Worm (Caenorhabditis elegans) whole organism, young adult: ENCODE measurements around the gene ant-1.4.

Source experiments
- C06A6.2 ChIP-seq: fragments of 200-800 bp; sonication (Bioruptor generic); conservative IDR thresholded peaks from 2 replicates; pipeline ENCODE4 v1.3.6; 2022; ENCODE audit warnings: missing genetic modification characterization, missing compliant biosample characterization
- C17E4.6 ChIP-seq: fragments of 200-800 bp; sonication (Bioruptor generic); IDR thresholded peaks from 2 replicates; pipeline ENCODE4 v1.3.6; 2022; ENCODE audit warnings: missing genetic modification reagents, missing genetic modification characterization, missing compliant biosample characterization
- F22D6.2 ChIP-seq: sonication (generic microtip); optimal IDR thresholded peaks from 2 replicates; lab custom pipeline; 2016; ENCODE audit warnings: mild to moderate bottlenecking, missing genetic modification characterization, missing compliant biosample characterization
- F33H1.4 ChIP-seq: fragments of 200-800 bp; sonication (Bioruptor generic); IDR thresholded peaks from 2 replicates; pipeline ENCODE4 v1.3.6; 2022; ENCODE audit warnings: missing genetic modification reagents, missing genetic modification characterization, missing compliant biosample characterization
- F52B5.7 ChIP-seq: sonication (generic microtip); optimal IDR thresholded peaks from 2 replicates; lab custom pipeline; 2016; ENCODE audit warnings: mild to moderate bottlenecking, missing genetic modification characterization, missing compliant biosample characterization
- F55B11.4 ChIP-seq: sonication (generic microtip); optimal IDR thresholded peaks from 2 replicates; lab custom pipeline; 2016; ENCODE audit warnings: missing compliant biosample characterization, missing genetic modification characterization, borderline replicate concordance; ENCODE audit not compliant: insufficient read depth
- K12H6.12 ChIP-seq: fragments of 200-800 bp; sonication (Bioruptor generic); optimal IDR thresholded peaks from 2 replicates; lab custom pipeline; 2018; ENCODE audit warnings: mild to moderate bottlenecking, missing genetic modification characterization, missing compliant biosample characterization
- T26A5.8 ChIP-seq: sonication (generic microtip); optimal IDR thresholded peaks from 2 replicates; lab custom pipeline; 2016; ENCODE audit warnings: missing genetic modification characterization, missing compliant biosample characterization
- Y67H2A.10 ChIP-seq: fragments of 200-800 bp; sonication (Bioruptor generic); conservative IDR thresholded peaks from 2 replicates; pipeline ENCODE4 v1.3.6; 2022; ENCODE audit warnings: missing genetic modification reagents, missing genetic modification characterization, missing compliant biosample characterization
- Y79H2A.3 ChIP-seq: fragments of 200-800 bp; sonication (Bioruptor generic); conservative IDR thresholded peaks from 2 replicates; pipeline ENCODE4 v1.3.6; 2022; ENCODE audit warnings: missing genetic modification reagents, missing genetic modification characterization, missing compliant biosample characterization
- attf-3 ChIP-seq: fragments of 200-800 bp; sonication (Bioruptor generic); conservative IDR thresholded peaks from 2 replicates; pipeline ENCODE4 v1.3.6; 2022; ENCODE audit warnings: missing genetic modification reagents, missing genetic modification characterization, missing compliant biosample characterization
- bed-1 ChIP-seq: fragments of 200-800 bp; sonication (Bioruptor generic); IDR thresholded peaks from 2 replicates; pipeline ENCODE4 v1.3.6; 2022; ENCODE audit warnings: missing genetic modification reagents, missing genetic modification characterization, missing compliant biosample characterization
- bed-2 ChIP-seq: fragments of 200-800 bp; sonication (Bioruptor generic); IDR thresholded peaks from 2 replicates; pipeline ENCODE4 v1.3.6; 2022; ENCODE audit warnings: missing genetic modification reagents, missing genetic modification characterization, missing compliant biosample characterization
- cebp-2 ChIP-seq: fragments of 200-800 bp; sonication (Bioruptor generic); IDR thresholded peaks from 2 replicates; pipeline ENCODE4 v1.3.6; 2022; ENCODE audit warnings: missing genetic modification characterization, missing compliant biosample characterization
- ceh-100 ChIP-seq: fragments of 200-800 bp; sonication (Bioruptor generic); IDR thresholded peaks from 2 replicates; pipeline ENCODE4 v1.3.6; 2022; ENCODE audit warnings: missing genetic modification reagents, missing genetic modification characterization, missing compliant biosample characterization
- ceh-79 ChIP-seq: sonication (generic microtip); optimal IDR thresholded peaks from 2 replicates; lab custom pipeline; 2017; ENCODE audit warnings: mild to moderate bottlenecking, missing genetic modification characterization, missing compliant biosample characterization
- die-1 ChIP-seq: sonication (generic microtip); optimal IDR thresholded peaks from 2 replicates; lab custom pipeline; 2016; ENCODE audit warnings: missing genotype, mild to moderate bottlenecking, missing genetic modification characterization, missing compliant biosample characterization
- efl-1 ChIP-seq: fragments of 150-350 bp; optimal IDR thresholded peaks from 2 replicates; lab custom pipeline; 2014; ENCODE audit warnings: missing biosample characterization, missing genetic modification reagents, missing genetic modification characterization
- egl-44 ChIP-seq: fragments of 200-800 bp; sonication (Bioruptor generic); IDR thresholded peaks from 2 replicates; pipeline ENCODE4 v1.3.6; 2022; ENCODE audit warnings: missing genetic modification reagents, missing genetic modification characterization, missing compliant biosample characterization
- egrh-3 ChIP-seq: fragments of 200-800 bp; sonication (Bioruptor generic); IDR thresholded peaks from 2 replicates; pipeline ENCODE4 v1.3.6; 2022; ENCODE audit warnings: missing genetic modification reagents, missing genetic modification characterization, missing compliant biosample characterization
- ets-4 ChIP-seq: fragments of 200-800 bp; sonication (Bioruptor generic); optimal IDR thresholded peaks from 2 replicates; lab custom pipeline; 2018; ENCODE audit warnings: mild to moderate bottlenecking, missing genetic modification characterization, missing compliant biosample characterization
- him-1 ChIP-seq: sonication (generic microtip); optimal IDR thresholded peaks from 2 replicates; lab custom pipeline; 2016; ENCODE audit warnings: missing genotype, missing genetic modification reagents, missing genetic modification characterization, missing compliant biosample characterization
- hmg-20 ChIP-seq: fragments of 200-800 bp; sonication (Bioruptor generic); IDR thresholded peaks from 2 replicates; pipeline ENCODE4 v1.3.6; 2022; ENCODE audit warnings: missing genetic modification reagents, missing genetic modification characterization, missing compliant biosample characterization
- hrde-1 ChIP-seq: sonication (generic microtip); optimal IDR thresholded peaks from 2 replicates; lab custom pipeline; 2016; ENCODE audit warnings: missing genetic modification characterization, mild to moderate bottlenecking, missing compliant biosample characterization, moderate library complexity, missing genotype, missing genetic modification reagents, borderline replicate concordance
- let-526 ChIP-seq: fragments of 200-800 bp; sonication (Bioruptor generic); IDR thresholded peaks from 2 replicates; pipeline ENCODE4 v1.3.6; 2022; ENCODE audit warnings: missing genetic modification reagents, missing genetic modification characterization, missing compliant biosample characterization
- lin-26 ChIP-seq: fragments of 200-800 bp; sonication (Bioruptor generic); IDR thresholded peaks from 2 replicates; pipeline ENCODE4 v1.3.6; 2022; ENCODE audit warnings: missing genetic modification reagents, missing genetic modification characterization, missing compliant biosample characterization
- lir-1 ChIP-seq: fragments of 200-800 bp; sonication (Bioruptor generic); conservative IDR thresholded peaks from 2 replicates; pipeline ENCODE4 v1.3.6; 2022; ENCODE audit warnings: missing genetic modification reagents, missing genetic modification characterization, missing compliant biosample characterization
- lsl-1 ChIP-seq: fragments of 200-800 bp; sonication (Bioruptor generic); optimal IDR thresholded peaks from 2 replicates; lab custom pipeline; 2018; ENCODE audit warnings: mild to moderate bottlenecking, missing genetic modification characterization, moderate library complexity, missing compliant biosample characterization
- lsy-27 ChIP-seq: sonication (generic microtip); optimal IDR thresholded peaks from 2 replicates; lab custom pipeline; 2017; ENCODE audit warnings: missing genetic modification characterization, mild to moderate bottlenecking, missing compliant biosample characterization, antibody characterized with exemption, missing genotype, borderline replicate concordance; ENCODE audit not compliant: insufficient read depth
- madf-3 ChIP-seq: fragments of 200-800 bp; sonication (Bioruptor generic); IDR thresholded peaks from 2 replicates; pipeline ENCODE4 v1.3.6; 2022; ENCODE audit warnings: missing genetic modification reagents, missing genetic modification characterization, missing compliant biosample characterization
- mel-28 ChIP-seq: sonication (generic microtip); optimal IDR thresholded peaks from 2 replicates; lab custom pipeline; 2016; ENCODE audit warnings: borderline replicate concordance, mild to moderate bottlenecking, missing genetic modification characterization, missing compliant biosample characterization
- mxl-1 ChIP-seq: sonication (generic microtip); optimal IDR thresholded peaks from 2 replicates; lab custom pipeline; 2016; ENCODE audit warnings: missing genetic modification characterization, missing compliant biosample characterization
- nfya-1 ChIP-seq: sonication (generic microtip); optimal IDR thresholded peaks from 2 replicates; lab custom pipeline; 2017; ENCODE audit warnings: antibody characterized with exemption, missing compliant biosample characterization, missing genetic modification characterization, borderline replicate concordance; ENCODE audit not compliant: insufficient read depth
- nhr-27 ChIP-seq: fragments of 200-800 bp; sonication (Bioruptor generic); optimal IDR thresholded peaks from 2 replicates; lab custom pipeline; 2018; ENCODE audit warnings: mild to moderate bottlenecking, missing genetic modification characterization, moderate library complexity, missing compliant biosample characterization
- nhr-80 ChIP-seq: sonication (generic microtip); optimal IDR thresholded peaks from 2 replicates; lab custom pipeline; 2016; ENCODE audit warnings: missing genetic modification characterization, missing compliant biosample characterization
- pbrm-1 ChIP-seq: fragments of 200-800 bp; sonication (Bioruptor generic); IDR thresholded peaks from 2 replicates; pipeline ENCODE4 v1.3.6; 2022; ENCODE audit warnings: missing genetic modification reagents, missing genetic modification characterization, missing compliant biosample characterization
- repo-1 ChIP-seq: sonication (generic microtip); optimal IDR thresholded peaks from 2 replicates; lab custom pipeline; 2017; ENCODE audit warnings: mild to moderate bottlenecking, missing genetic modification characterization, missing compliant biosample characterization
- rpc-1 ChIP-seq, 2 experiments: fragments of 150-350 bp in 1 of 2; sonication (generic microtip) in 1 of 2; optimal IDR thresholded peaks; 2 replicates each; lab custom pipeline; 2014 to 2018; ENCODE audit warnings: missing biosample characterization in 1 of 2, missing genetic modification characterization in 1 of 2, missing genetic modification reagents in 1 of 2, missing genotype in 1 of 2
- sdz-38 ChIP-seq: sonication (generic microtip); optimal IDR thresholded peaks from 2 replicates; lab custom pipeline; 2016; ENCODE audit warnings: missing genotype, missing genetic modification characterization, missing compliant biosample characterization
- snpc-1.3 ChIP-seq: sonication (generic microtip); optimal IDR thresholded peaks from 2 replicates; lab custom pipeline; 2017; ENCODE audit warnings: missing genetic modification characterization, mild to moderate bottlenecking, missing compliant biosample characterization, antibody characterized with exemption, moderate library complexity, missing genotype, missing genetic modification reagents; ENCODE audit not compliant: insufficient read depth
- snpc-3.4 ChIP-seq: sonication (generic microtip); optimal IDR thresholded peaks from 2 replicates; lab custom pipeline; 2017; ENCODE audit warnings: missing genetic modification characterization, mild to moderate bottlenecking, missing compliant biosample characterization, antibody characterized with exemption, moderate library complexity, missing genotype, missing genetic modification reagents
- snpc-4 ChIP-seq, 5 experiments: fragments of 150-350 bp in 1 of 5; sonication (generic microtip) in 4 of 5; optimal IDR thresholded peaks; 2 replicates each; lab custom pipeline; 2014 to 2018; ENCODE audit warnings: missing genetic modification characterization in 5 of 5, missing biosample characterization in 3 of 5, antibody characterized with exemption in 2 of 5, mild to moderate bottlenecking in 2 of 5, missing compliant biosample characterization in 2 of 5, missing genotype in 2 of 5, moderate library complexity in 2 of 5, missing genetic modification reagents in 1 of 5
- sptf-2 ChIP-seq: fragments of 200-800 bp; sonication (Bioruptor generic); optimal IDR thresholded peaks from 2 replicates; lab custom pipeline; 2018; ENCODE audit warnings: mild to moderate bottlenecking, missing genetic modification characterization, missing compliant biosample characterization
- tbx-9 ChIP-seq: sonication (generic microtip); optimal IDR thresholded peaks from 2 replicates; lab custom pipeline; 2016; ENCODE audit warnings: borderline replicate concordance, missing genetic modification characterization, inconsistent platforms, missing compliant biosample characterization
- tlf-1 ChIP-seq: fragments of 200-800 bp; sonication (Bioruptor generic); optimal IDR thresholded peaks from 2 replicates; lab custom pipeline; 2018; ENCODE audit warnings: mild to moderate bottlenecking, missing genetic modification characterization, missing compliant biosample characterization
- xnd-1 ChIP-seq: sonication (generic microtip); optimal IDR thresholded peaks from 2 replicates; lab custom pipeline; 2016; ENCODE audit warnings: missing genotype, missing genetic modification reagents, missing genetic modification characterization, missing compliant biosample characterization
- ztf-18 ChIP-seq: sonication (generic microtip); optimal IDR thresholded peaks from 2 replicates; lab custom pipeline; 2016; ENCODE audit warnings: missing genotype, mild to moderate bottlenecking, missing genetic modification characterization, missing compliant biosample characterization

The ant-1.4 gene

DNA sequence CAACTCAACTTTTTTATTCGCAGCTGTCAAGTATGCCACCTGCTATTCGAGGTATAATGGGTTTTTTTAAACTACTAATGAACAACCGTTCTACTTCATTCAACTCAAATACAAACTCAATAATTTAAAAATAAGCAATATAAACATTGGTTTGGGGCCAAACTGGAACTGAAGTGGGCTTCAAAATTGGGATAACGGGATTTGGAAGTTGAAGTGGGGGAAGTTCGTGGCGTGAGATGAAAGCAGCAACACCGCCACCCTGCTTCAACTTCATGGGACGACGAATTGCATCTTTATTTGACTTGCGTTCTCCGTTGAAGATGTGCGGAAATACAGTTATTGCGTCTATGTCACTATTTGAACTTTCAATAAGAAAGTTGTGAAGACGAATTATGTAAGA, 18.4 kb upstream of the ant-1.4 start (continued):
- TF ChIP-seq hrde-1 (tag; lab: Kevin White, UChicago), result no peak
- no peak for TF ChIP-seq Y67H2A.10
- no peak for TF ChIP-seq cebp-2 (GFP tag; lab: Robert Waterston, UW)
- TF ChIP-seq sptf-2 (GFP tag; lab: Kevin White, UChicago), result no peak
- no peak for TF ChIP-seq snpc-4 (GFP tag; optimal IDR thresholded peaks at IDR 0.05; lab: Kevin White, UChicago)
- no peak for TF ChIP-seq snpc-4 (tag; optimal IDR thresholded peaks at IDR 0.05; lab: Kevin White, UChicago)
- TF ChIP-seq T26A5.8, result no peak
- no peak for TF ChIP-seq K12H6.12 (tag; lab: Kevin White, UChicago)
- no peak for TF ChIP-seq tlf-1 (GFP tag; lab: Kevin White, UChicago)
- TF ChIP-seq C06A6.2 (GFP tag; lab: Robert Waterston, UW), result no peak
- no peak for TF ChIP-seq him-1 (tag; lab: Kevin White, UChicago)
- TF ChIP-seq die-1 (tag; lab: Kevin White, UChicago), result no peak
- TF ChIP-seq ceh-79, result no peak
- no peak for TF ChIP-seq bed-2 (GFP tag; lab: Robert Waterston, UW)
- TF ChIP-seq F55B11.4 (tag; lab: Kevin White, UChicago), result no peak
- no peak for TF ChIP-seq snpc-3.4
- TF ChIP-seq efl-1 (GFP tag; lab: Kevin White, UChicago), result no peak
- no peak for TF ChIP-seq F22D6.2 (tag; lab: Kevin White, UChicago)
- no peak for TF ChIP-seq lir-1
- TF ChIP-seq ets-4 (GFP tag; lab: Kevin White, UChicago), result no peak
- no peak for TF ChIP-seq nfya-1 (tag; lab: Kevin White, UChicago)
- no peak for TF ChIP-seq rpc-1 (optimal IDR thresholded peaks at IDR 0.05; lab: Kevin White, UChicago)
- TF ChIP-seq rpc-1 (tag; optimal IDR thresholded peaks at IDR 0.05; lab: Kevin White, UChicago), result no peak
- no peak for TF ChIP-seq lsl-1 (GFP tag; lab: Kevin White, UChicago)
- no peak for TF ChIP-seq egrh-3 (GFP tag; lab: Robert Waterston, UW)
- TF ChIP-seq lin-26, result no peak
- no peak for TF ChIP-seq nhr-80
- no peak for TF ChIP-seq snpc-1.3
- no peak for TF ChIP-seq nhr-27
- TF ChIP-seq madf-3 (GFP tag; lab: Robert Waterston, UW), result no peak
- TF ChIP-seq C17E4.6 (GFP tag; lab: Robert Waterston, UW), result no peak
- TF ChIP-seq bed-1 (GFP tag; lab: Robert Waterston, UW), result no peak
- TF ChIP-seq pbrm-1 (GFP tag; lab: Robert Waterston, UW), result no peak
- TF ChIP-seq Y79H2A.3 (GFP tag; lab: Robert Waterston, UW), result no peak
- peak; percentile 21 for TF ChIP-seq repo-1 (tag; lab: Kevin White, UChicago)
- TF ChIP-seq xnd-1, result no peak
- TF ChIP-seq attf-3 (GFP tag; lab: Robert Waterston, UW), result no peak
- no peak for TF ChIP-seq F33H1.4 (GFP tag; lab: Robert Waterston, UW)
- no peak for TF ChIP-seq sdz-38 (tag; lab: Kevin White, UChicago)
- TF ChIP-seq hmg-20 (GFP tag; lab: Robert Waterston, UW), result no peak

DNA sequence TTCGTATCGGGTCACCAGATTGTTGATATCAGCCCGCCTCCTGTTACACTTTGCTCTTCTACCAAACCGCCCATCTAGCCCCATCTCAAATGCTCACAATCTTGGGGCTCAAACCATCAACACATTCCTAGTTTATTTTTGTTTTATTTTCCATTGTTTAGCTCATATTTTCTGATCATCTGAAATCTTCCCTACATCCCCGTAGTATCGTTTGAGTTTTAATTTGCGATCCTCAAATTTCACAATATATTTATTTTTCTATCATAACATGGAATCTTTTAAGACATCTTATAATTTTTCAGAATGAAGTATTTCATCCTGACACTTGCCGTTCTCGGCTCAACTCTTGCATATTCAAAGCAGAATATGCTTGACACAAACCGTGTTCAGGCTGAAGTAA, 16.8 kb upstream of the ant-1.4 start, which contains the start of gene spp-10:
spp-10 (plus strand) TSS at position 301 of the 400 bp plus-strand sequence.
- no peak for TF ChIP-seq egl-44
- no peak for TF ChIP-seq ceh-100 (GFP tag; lab: Robert Waterston, UW)
- TF ChIP-seq bed-1 (GFP tag; lab: Robert Waterston, UW), result no peak
- no peak for TF ChIP-seq pbrm-1 (GFP tag; lab: Robert Waterston, UW)
- no peak for TF ChIP-seq nhr-80
- TF ChIP-seq lin-26, result no peak
- no peak for TF ChIP-seq let-526 (GFP tag; lab: Robert Waterston, UW)
- no peak for TF ChIP-seq K12H6.12 (tag; lab: Kevin White, UChicago)
- TF ChIP-seq die-1 (tag; lab: Kevin White, UChicago), result no peak
- no peak for TF ChIP-seq F52B5.7 (tag; lab: Kevin White, UChicago)
- TF ChIP-seq tbx-9 (tag; lab: Kevin White, UChicago), result no peak
- TF ChIP-seq ztf-18, result no peak
- no peak for TF ChIP-seq repo-1 (tag; lab: Kevin White, UChicago)
- no peak for TF ChIP-seq nhr-27
- TF ChIP-seq ets-4 (GFP tag; lab: Kevin White, UChicago), result no peak
- no peak for TF ChIP-seq lsl-1 (GFP tag; lab: Kevin White, UChicago)
- TF ChIP-seq mel-28 (tag; lab: Kevin White, UChicago), result no peak
- TF ChIP-seq lsy-27, result no peak
- TF ChIP-seq mxl-1 (tag; lab: Kevin White, UChicago), result no peak
